Worm (Caenorhabditis elegans) whole organism, L4/young adult: Measurements from ENCODE around the gene lgx-1.

Experiments used
- W03F9.2 ChIP-seq: fragments of 150-350 bp; optimal IDR thresholded peaks from 2 replicates; lab custom pipeline; 2014; ENCODE audit warnings: missing biosample characterization, missing genetic modification characterization
- him-1 ChIP-seq: sonication (generic microtip); optimal IDR thresholded peaks from 2 replicates; lab custom pipeline; 2016; ENCODE audit warnings: missing genotype, missing genetic modification reagents, missing genetic modification characterization, missing compliant biosample characterization

- TF ChIP-seq him-1 (tag; lab: Kevin White, UChicago) = no peak
- TF ChIP-seq W03F9.2 (tag; lab: Kevin White, UChicago) = no peak
Measured at ce11 chrX:5552652-5553051, 14.3 kb upstream of the lgx-1 start, which contains the start of gene ifta-1.
